Worm (Caenorhabditis elegans): ENCODE results near the gene T05C12.9.

DNA sequence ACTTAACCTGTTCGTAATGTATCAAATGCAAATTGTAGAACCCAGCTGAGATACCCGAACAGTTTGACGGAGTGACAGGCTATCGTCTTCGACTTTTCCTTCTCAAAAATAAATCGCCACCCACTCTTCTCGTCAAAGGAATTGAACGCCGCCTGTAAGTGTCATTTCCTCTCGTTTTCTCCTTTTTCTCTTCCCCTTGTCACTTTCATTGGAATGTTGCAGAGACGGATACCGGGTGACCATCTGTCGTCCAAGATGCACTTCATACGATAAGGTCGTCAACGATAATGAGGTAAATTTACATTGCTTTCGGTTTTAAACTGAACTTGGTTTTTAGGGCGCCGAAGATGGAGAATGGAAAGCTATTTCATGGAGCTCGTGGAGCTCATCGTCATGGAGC, 6.8 kb upstream of the T05C12.9 start:
- TF ChIP-seq sox-4 (tag; optimal IDR thresholded peaks at IDR 0.05) (no peak), hlh-8 (tag; optimal IDR thresholded peaks at IDR 0.05) (no peak), tbx-2 (tag; optimal IDR thresholded peaks at IDR 0.05) (no peak), ceh-18 (tag; optimal IDR thresholded peaks at IDR 0.05) (no peak), ets-4 (tag; optimal IDR thresholded peaks at IDR 0.05) (no peak), dve-1 (tag; optimal IDR thresholded peaks at IDR 0.05) (no peak), elt-2 (tag; optimal IDR thresholded peaks at IDR 0.05) (no peak), unc-55 (GFP tag; optimal IDR thresholded peaks at IDR 0.05) (peak; percentile 9), ceh-9 (tag; optimal IDR thresholded peaks at IDR 0.05) (no peak), ceh-2 (tag; optimal IDR thresholded peaks at IDR 0.05) (no peak), ceh-48 (tag; optimal IDR thresholded peaks at IDR 0.05) (no peak), ceh-14 (tag; optimal IDR thresholded peaks at IDR 0.05) (no peak), tbx-7 (tag; optimal IDR thresholded peaks at IDR 0.05) (no peak), ceh-22 (tag; optimal IDR thresholded peaks at IDR 0.05) (no peak)
